Worm (Caenorhabditis elegans): ENCODE results near the gene ceh-86.

The ceh-86 gene

DNA sequence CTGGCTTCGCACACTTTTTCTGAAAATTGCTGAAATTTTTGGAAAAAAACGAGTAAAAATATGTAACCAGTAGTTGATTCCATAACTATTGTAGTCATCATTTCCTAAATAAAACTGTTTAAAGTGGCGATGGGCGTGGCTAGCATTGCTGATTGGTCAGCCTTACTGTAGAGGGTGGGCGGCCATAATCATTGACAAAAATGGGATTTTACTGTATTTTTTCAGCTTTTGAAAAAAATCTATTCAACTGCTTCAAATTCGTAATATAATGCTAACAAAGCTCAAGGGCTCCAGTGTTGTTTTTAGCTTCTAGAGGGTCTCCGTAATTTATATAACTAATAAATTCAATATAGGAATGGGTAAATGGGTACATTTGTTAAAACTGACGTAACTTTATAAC is 51.7 kb downstream of the ceh-86 start, which contains the start of gene F16G10.7:
TSS of gene F16G10.7 (minus strand) at position 101 of the 400 bp plus-strand sequence.
- TF ChIP-seq madf-2 (tag; optimal IDR thresholded peaks at IDR 0.05) (no peak), nfya-1 (tag; optimal IDR thresholded peaks at IDR 0.05) (peak; percentile 6)

DNA sequence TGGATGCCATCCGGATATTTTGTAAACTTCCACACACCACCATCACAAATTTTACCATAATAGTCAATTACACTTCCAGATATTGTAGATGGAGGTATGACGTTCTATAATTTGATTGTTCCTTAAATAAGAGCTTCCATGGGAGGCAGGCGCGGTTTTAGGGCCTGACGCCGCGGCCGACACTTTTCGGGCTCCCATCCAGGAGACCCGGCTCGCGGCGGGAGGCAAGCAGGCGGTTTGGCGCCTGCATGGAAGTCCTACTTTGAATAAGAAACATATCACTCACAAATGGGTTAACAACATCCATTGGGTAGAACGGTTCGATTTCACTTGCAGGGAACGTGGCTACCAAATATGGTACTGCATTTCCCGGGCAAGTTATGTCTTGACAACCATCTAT is 52.2 kb downstream of the ceh-86 start:
- TF ChIP-seq lin-11 (tag; optimal IDR thresholded peaks at IDR 0.05): no peak
- TF ChIP-seq unc-3 (GFP tag; conservative IDR thresholded peaks at IDR 0.05): no peak
- TF ChIP-seq unc-3 (tag; optimal IDR thresholded peaks at IDR 0.05): no peak

DNA sequence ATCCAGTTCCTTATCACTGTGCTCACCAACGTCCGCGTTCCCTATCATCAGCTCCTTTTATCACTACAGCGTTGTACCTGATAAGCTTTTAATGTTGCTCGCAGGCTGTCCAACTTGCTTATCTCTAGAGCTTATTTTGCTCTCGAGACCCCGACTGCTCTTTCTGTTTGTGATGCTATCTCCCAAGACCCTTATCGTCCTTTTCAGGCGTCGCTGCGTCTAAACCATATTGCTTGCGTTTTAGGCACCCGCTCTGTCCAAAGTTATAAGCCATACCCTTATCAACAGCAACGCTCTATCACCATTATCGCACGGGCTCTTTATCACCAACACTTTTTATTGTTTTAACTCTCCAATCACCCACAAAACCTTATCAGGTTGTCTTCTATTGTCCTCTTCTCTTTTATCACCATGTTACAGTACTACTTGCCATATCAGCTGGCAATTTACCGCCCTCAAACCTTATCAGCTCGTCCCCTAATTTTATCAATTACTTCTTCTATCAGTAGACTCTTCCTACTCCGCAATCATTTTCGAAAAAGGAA is 53.3 kb downstream of the ceh-86 start:
- TF ChIP-seq C08G9.2 (tag; optimal IDR thresholded peaks at IDR 0.05) (no peak), elt-2 (tag; optimal IDR thresholded peaks at IDR 0.05) (peak; percentile 100), zip-5 (tag; optimal IDR thresholded peaks at IDR 0.05) (peak; percentile 70), ceh-45 (GFP tag; IDR thresholded peaks at IDR 0.05) (no peak), elt-4 (tag; optimal IDR thresholded peaks at IDR 0.05) (peak; percentile 36), pqm-1 (tag; optimal IDR thresholded peaks at IDR 0.05) (peak; percentile 98), ets-4 (tag; optimal IDR thresholded peaks at IDR 0.05) (peak; percentile 57)

DNA sequence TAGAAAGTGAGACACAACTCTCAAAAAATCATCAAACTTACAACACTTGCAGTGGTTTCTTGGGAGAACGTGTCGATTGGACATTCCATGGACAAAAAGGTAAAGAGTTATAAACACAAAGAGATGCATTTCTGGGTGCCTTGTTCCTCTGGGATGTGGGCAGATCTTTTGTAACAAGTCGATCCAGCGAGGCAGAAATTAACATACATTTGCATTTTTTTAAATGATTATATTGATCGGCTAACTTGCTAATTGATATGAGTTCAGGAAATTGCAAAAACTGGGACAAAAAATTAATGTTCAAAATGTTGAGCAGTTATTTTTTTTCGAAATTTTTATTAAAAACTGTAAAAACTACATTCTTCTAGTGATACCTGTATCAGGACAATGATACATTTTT is 54.1 kb downstream of the ceh-86 start, which contains the start of gene F16G10.6:
TSS of gene F16G10.6 (minus strand) at position 101 of the 400 bp plus-strand sequence.
- no peak for TF ChIP-seq ceh-34 (tag; optimal IDR thresholded peaks at IDR 0.05)
- TF ChIP-seq ceh-31 (tag; optimal IDR thresholded peaks at IDR 0.05): no peak
- no peak for TF ChIP-seq hlh-8 (tag; optimal IDR thresholded peaks at IDR 0.05)
- no peak for TF ChIP-seq nhr-11 (tag; optimal IDR thresholded peaks at IDR 0.05)
- TF ChIP-seq syd-9 (tag; optimal IDR thresholded peaks at IDR 0.05): no peak
- TF ChIP-seq Y22D7AL.16 (tag; optimal IDR thresholded peaks at IDR 0.05): no peak
- no peak for TF ChIP-seq C38D4.7 (GFP tag; optimal IDR thresholded peaks at IDR 0.05)
- no peak for TF ChIP-seq unc-55 (GFP tag; optimal IDR thresholded peaks at IDR 0.05)
- TF ChIP-seq K09A11.1 (tag; optimal IDR thresholded peaks at IDR 0.05; ENCODE audit: insufficient read depth): no peak
- no peak for TF ChIP-seq ztf-16 (tag; optimal IDR thresholded peaks at IDR 0.05)
